Worm (Caenorhabditis elegans) whole organism, L1 larva: ENCODE results near the gene prp-8.

Experiments used
- C04F5.9 ChIP-seq: sonication (generic microtip); optimal IDR thresholded peaks from 2 replicates; lab custom pipeline; 2016; ENCODE audit warnings: missing genetic modification characterization, missing compliant biosample characterization
- Y116A8C.19 ChIP-seq: sonication (generic microtip); optimal IDR thresholded peaks from 2 replicates; lab custom pipeline; 2016; ENCODE audit warnings: missing compliant biosample characterization, missing genetic modification characterization, borderline replicate concordance
- aha-1 ChIP-seq: fragments of 150-350 bp; optimal IDR thresholded peaks from 2 replicates; lab custom pipeline; 2014; ENCODE audit warnings: missing biosample characterization, missing genetic modification characterization
- alr-1 ChIP-seq: fragments of 200-800 bp; sonication (Bioruptor generic); optimal IDR thresholded peaks from 2 replicates; lab custom pipeline; 2018; ENCODE audit warnings: borderline replicate concordance, mild to moderate bottlenecking, missing genetic modification characterization, missing compliant biosample characterization
- aly-2 ChIP-seq: fragments of 150-350 bp; optimal IDR thresholded peaks from 2 replicates; lab custom pipeline; 2014; ENCODE audit warnings: missing biosample characterization, missing genetic modification characterization
- ceh-8 ChIP-seq: fragments of 200-800 bp; sonication (Bioruptor generic); optimal IDR thresholded peaks from 2 replicates; lab custom pipeline; 2018; ENCODE audit warnings: mild to moderate bottlenecking, missing genetic modification characterization, moderate library complexity, missing compliant biosample characterization
- ceh-82 ChIP-seq, 3 experiments: fragments of 150-350 bp in 1 of 3; sonication (generic microtip) in 2 of 3; optimal IDR thresholded peaks; 2 replicates each; lab custom pipeline; 2014 to 2017; ENCODE audit warnings: missing biosample characterization in 3 of 3, missing genetic modification characterization in 3 of 3
- ceh-90 ChIP-seq: sonication (generic microtip); optimal IDR thresholded peaks from 2 replicates; lab custom pipeline; 2016; ENCODE audit warnings: missing genetic modification characterization, missing compliant biosample characterization
- dpl-1 ChIP-seq, 3 experiments: fragments of 150-350 bp in 2 of 3; sonication (generic microtip) in 1 of 3; optimal IDR thresholded peaks; 2 replicates each; lab custom pipeline; 2014 to 2017; ENCODE audit warnings: missing biosample characterization in 3 of 3, missing genetic modification characterization in 3 of 3, missing genetic modification reagents in 3 of 3
- dsc-1 ChIP-seq: sonication (generic microtip); optimal IDR thresholded peaks from 2 replicates; lab custom pipeline; 2016; ENCODE audit warnings: mild to moderate bottlenecking, missing genetic modification characterization, missing compliant biosample characterization
- efl-1 ChIP-seq, 4 experiments: fragments of 150-350 bp; optimal IDR thresholded peaks in 3 of 4; peaks in 1 of 4; 1 replicate in 1 of 4; 2 replicates in 3 of 4; lab custom pipeline; 2014; ENCODE audit warnings: missing biosample characterization in 2 of 4, missing genetic modification characterization in 2 of 4, missing genetic modification reagents in 2 of 4
- efl-3 ChIP-seq: fragments of 200-800 bp; sonication (Bioruptor generic); optimal IDR thresholded peaks from 2 replicates; lab custom pipeline; 2018; ENCODE audit warnings: mild to moderate bottlenecking, missing genetic modification characterization, missing compliant biosample characterization
- fkh-8 ChIP-seq: sonication (generic microtip); optimal IDR thresholded peaks from 2 replicates; lab custom pipeline; 2016; ENCODE audit warnings: mild to moderate bottlenecking, missing genetic modification characterization, missing compliant biosample characterization
- irx-1 ChIP-seq: sonication (generic microtip); optimal IDR thresholded peaks from 2 replicates; lab custom pipeline; 2016; ENCODE audit warnings: missing genetic modification characterization, missing compliant biosample characterization
- lin-15B ChIP-seq: fragments of 150-350 bp; sonication (generic microtip); optimal IDR thresholded peaks from 3 replicates; lab custom pipeline; 2014; ENCODE audit warnings: missing biosample characterization, missing genetic modification characterization
- lsy-2 ChIP-seq, 2 experiments: fragments of 150-350 bp; optimal IDR thresholded peaks; 2 replicates each; lab custom pipeline; 2014; ENCODE audit warnings: missing biosample characterization in 2 of 2, missing genetic modification characterization in 2 of 2
- mdl-1 ChIP-seq, 2 experiments: fragments of 150-350 bp; optimal IDR thresholded peaks; 2 replicates each; lab custom pipeline; 2014 to 2017; ENCODE audit warnings: missing biosample characterization in 2 of 2, missing genetic modification characterization in 2 of 2, inconsistent platforms in 1 of 2
- mep-1 ChIP-seq: fragments of 150-350 bp; optimal IDR thresholded peaks from 2 replicates; lab custom pipeline; 2014; ENCODE audit warnings: missing biosample characterization, missing genetic modification characterization
- nhr-20 ChIP-seq: sonication (generic microtip); optimal IDR thresholded peaks from 2 replicates; lab custom pipeline; 2016; ENCODE audit warnings: mild to moderate bottlenecking, missing genetic modification characterization, missing compliant biosample characterization
- nhr-237 ChIP-seq: fragments of 150-350 bp; optimal IDR thresholded peaks from 2 replicates; lab custom pipeline; 2014; ENCODE audit warnings: missing biosample characterization, missing genetic modification characterization
- nhr-47 ChIP-seq: sonication (generic microtip); optimal IDR thresholded peaks from 2 replicates; lab custom pipeline; 2016; ENCODE audit warnings: mild to moderate bottlenecking, missing genetic modification characterization, moderate library complexity, missing compliant biosample characterization
- nhr-71 ChIP-seq: sonication (generic microtip); optimal IDR thresholded peaks from 2 replicates; lab custom pipeline; 2016; ENCODE audit warnings: mild to moderate bottlenecking, missing genetic modification characterization, moderate library complexity, missing compliant biosample characterization
- nhr-76 ChIP-seq: sonication (generic microtip); optimal IDR thresholded peaks from 2 replicates; lab custom pipeline; 2017; ENCODE audit warnings: missing biosample characterization, missing genetic modification characterization
- nhr-77 ChIP-seq: fragments of 150-350 bp; optimal IDR thresholded peaks from 2 replicates; lab custom pipeline; 2014; ENCODE audit warnings: missing biosample characterization, missing genetic modification characterization
- pag-3 ChIP-seq: sonication (generic microtip); optimal IDR thresholded peaks from 2 replicates; lab custom pipeline; 2017; ENCODE audit warnings: missing genetic modification characterization, mild to moderate bottlenecking, missing compliant biosample characterization, antibody characterized with exemption, borderline replicate concordance; ENCODE audit not compliant: insufficient read depth
- rnt-1 ChIP-seq: sonication (generic microtip); optimal IDR thresholded peaks from 2 replicates; lab custom pipeline; 2016; ENCODE audit warnings: mild to moderate bottlenecking, missing genetic modification characterization, moderate library complexity, missing compliant biosample characterization
- snu-23 ChIP-seq: sonication (generic microtip); optimal IDR thresholded peaks from 2 replicates; lab custom pipeline; 2016; ENCODE audit warnings: missing genetic modification characterization, missing compliant biosample characterization
- sox-4 ChIP-seq: sonication (generic microtip); optimal IDR thresholded peaks from 2 replicates; lab custom pipeline; 2016; ENCODE audit warnings: missing genetic modification characterization, missing compliant biosample characterization
- unc-30 ChIP-seq: sonication (generic microtip); optimal IDR thresholded peaks from 2 replicates; lab custom pipeline; 2017; ENCODE audit warnings: missing biosample characterization, missing genetic modification characterization
- vab-15 ChIP-seq: sonication (generic microtip); optimal IDR thresholded peaks from 2 replicates; lab custom pipeline; 2017; ENCODE audit warnings: missing genotype, mild to moderate bottlenecking, missing genetic modification characterization, missing compliant biosample characterization
- zip-4 ChIP-seq: fragments of 200-800 bp; sonication (Bioruptor generic); optimal IDR thresholded peaks from 2 replicates; lab custom pipeline; 2018; ENCODE audit warnings: mild to moderate bottlenecking, missing genetic modification characterization, moderate library complexity, missing compliant biosample characterization
- ztf-11 ChIP-seq, 2 experiments: sonication (generic microtip); optimal IDR thresholded peaks; 2 replicates each; lab custom pipeline; 2016 to 2017; ENCODE audit warnings: missing genetic modification characterization in 2 of 2, missing biosample characterization in 1 of 2, missing compliant biosample characterization in 1 of 2

The prp-8 gene

ce11 chrIII:8158140-8158786 is 5.9 kb upstream of the prp-8 start, which contains the start of gene atg-13 (continued):
- TF ChIP-seq nhr-77 (tag; lab: Kevin White, UChicago): no peak
- TF ChIP-seq Y116A8C.19: no peak
- TF ChIP-seq dsc-1 (tag; lab: Kevin White, UChicago): no peak
- peak; percentile 2 for TF ChIP-seq rnt-1
- TF ChIP-seq fkh-8 (tag; lab: Kevin White, UChicago): no peak
- TF ChIP-seq nhr-76 (tag; lab: Kevin White, UChicago): no peak
- TF ChIP-seq ceh-82 (tag; optimal IDR thresholded peaks at IDR 0.05; lab: Kevin White, UChicago): no peak
- TF ChIP-seq dpl-1 (GFP tag; optimal IDR thresholded peaks at IDR 0.05; lab: Kevin White, UChicago): peak in 1 of 3 experiments; percentile 15
- TF ChIP-seq unc-30 (tag; lab: Kevin White, UChicago): no peak
- peak; percentile 48 for TF ChIP-seq mep-1 (tag; lab: Kevin White, UChicago)
- no peak for TF ChIP-seq ztf-11 (tag; optimal IDR thresholded peaks at IDR 0.05; lab: Kevin White, UChicago)
- no peak for TF ChIP-seq irx-1 (tag; lab: Kevin White, UChicago)
- peak; percentile 17 for TF ChIP-seq snu-23
- TF ChIP-seq, all 84 proteins: peak for 11

ce11 chrIII:8161238-8161637 is 2.9 kb upstream of the prp-8 start, which contains the start of gene inpp-5K:
Gene inpp-5K (minus strand): TSS chrIII:8161338.
- TF ChIP-seq pag-3 (tag; lab: Kevin White, UChicago) (no peak), mdl-1 (tag; optimal IDR thresholded peaks at IDR 0.05; lab: Kevin White, UChicago) (no peak), ceh-90 (no peak), aly-2 (peak; percentile 33), nhr-237 (tag; lab: Kevin White, UChicago) (no peak), lsy-2 (tag; optimal IDR thresholded peaks at IDR 0.05; lab: Kevin White, UChicago) (no peak)

ce11 chrIII:8163283-8163682 is 890 bp upstream of the prp-8 start, which contains the start of gene bath-42:
Gene bath-42 (minus strand): TSS chrIII:8163383.
- TF ChIP-seq nhr-47 (tag; lab: Kevin White, UChicago) (no peak), C04F5.9 (tag; lab: Kevin White, UChicago) (no peak), alr-1 (tag; lab: Kevin White, UChicago) (no peak), ceh-8 (GFP tag; lab: Kevin White, UChicago) (no peak), nhr-20 (tag; lab: Kevin White, UChicago) (no peak), aha-1 (tag; lab: Kevin White, UChicago) (no peak), ceh-82 (tag; optimal IDR thresholded peaks at IDR 0.05; lab: Kevin White, UChicago) (no peak), zip-4 (GFP tag; lab: Kevin White, UChicago) (no peak)

- no peak for TF ChIP-seq efl-3 (GFP tag; lab: Kevin White, UChicago)
- TF ChIP-seq nhr-71 (tag; lab: Kevin White, UChicago): no peak
- no peak for TF ChIP-seq zip-4 (GFP tag; lab: Kevin White, UChicago)
- no peak for TF ChIP-seq ztf-11 (tag; optimal IDR thresholded peaks at IDR 0.05; lab: Kevin White, UChicago)
- no peak for TF ChIP-seq aly-2
- TF ChIP-seq efl-1 (optimal IDR thresholded peaks at IDR 0.05; lab: Kevin White, UChicago): no peak
- TF ChIP-seq efl-1 (GFP tag; optimal IDR thresholded peaks at IDR 0.05 in 1 of 2; lab: Kevin White, UChicago): peak in 1 of 2 experiments; percentile 41
- no peak for TF ChIP-seq vab-15 (tag; lab: Kevin White, UChicago)
- no peak for TF ChIP-seq aha-1 (tag; lab: Kevin White, UChicago)
- no peak for TF ChIP-seq irx-1 (tag; lab: Kevin White, UChicago)
- no peak for TF ChIP-seq lin-15B (tag; lab: Kevin White, UChicago)
- TF ChIP-seq sox-4: no peak
- peak; percentile 71 for TF ChIP-seq alr-1 (tag; lab: Kevin White, UChicago)
Measured at ce11 chrIII:8164771-8165170, 598 bp downstream of the prp-8 start.
